Worm (Caenorhabditis elegans): ENCODE measurements around the gene ints-6.

ints-6 gene

DNA sequence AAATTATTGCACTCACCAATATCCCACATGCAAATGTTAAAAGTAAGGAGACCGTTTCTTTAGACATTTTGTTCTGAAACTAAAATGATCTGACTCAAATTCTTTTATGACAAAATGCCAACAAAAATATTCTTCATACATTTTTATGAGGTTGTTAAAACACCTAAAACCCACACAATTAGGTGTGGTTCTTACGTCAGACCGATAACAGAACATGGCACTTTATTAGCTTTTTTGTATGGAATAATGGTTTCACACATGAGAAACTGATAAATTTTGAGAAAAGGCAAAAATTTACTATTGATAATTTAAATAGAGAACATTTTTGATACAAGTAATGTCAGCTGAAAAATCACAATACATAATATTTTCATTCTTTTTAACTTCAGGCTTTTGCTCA lies 38.0 kb upstream of the ints-6 start, which contains the start of gene C49C8.5:
Gene C49C8.5, minus strand, starts transcription at position 73 of the 400 bp plus-strand sequence.
- TF ChIP-seq hlh-15 (tag; optimal IDR thresholded peaks at IDR 0.05): no peak

DNA sequence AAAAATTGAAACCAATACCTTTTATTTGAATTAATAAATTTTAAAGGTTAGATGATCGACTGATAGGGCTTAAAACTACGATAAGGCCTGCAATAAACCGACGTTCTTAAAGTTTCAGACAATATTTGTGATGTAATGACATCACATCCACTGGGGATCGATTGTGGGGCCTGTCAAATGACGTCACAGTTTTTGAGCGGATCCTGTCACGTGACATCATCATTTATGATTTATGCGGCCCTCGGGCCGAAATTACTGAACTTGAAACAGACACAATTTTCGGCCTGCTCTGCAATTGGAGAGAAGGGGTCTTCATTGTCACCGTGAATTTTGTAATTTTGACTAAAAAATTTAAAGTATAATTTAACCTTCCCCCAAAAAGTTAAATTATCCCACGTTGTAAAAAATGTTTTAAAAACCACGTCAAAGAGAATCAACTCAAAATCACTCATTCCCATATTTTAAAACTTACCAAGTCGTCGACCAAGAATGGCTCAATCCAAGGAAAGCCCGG lies 37.4 kb upstream of the ints-6 start, which contains the start of gene C49C8.1:
Gene C49C8.1, plus strand, starts transcription at position 464 of the 514 bp plus-strand sequence.
- TF ChIP-seq hlh-30 (tag; optimal IDR thresholded peaks at IDR 0.05; ENCODE audit: insufficient read depth) (peak; percentile 6), unc-42 (tag; optimal IDR thresholded peaks at IDR 0.05) (no peak), unc-55 (GFP tag; optimal IDR thresholded peaks at IDR 0.05) (no peak), madf-2 (tag; optimal IDR thresholded peaks at IDR 0.05) (no peak), lim-6 (tag; optimal IDR thresholded peaks at IDR 0.05) (no peak)

DNA sequence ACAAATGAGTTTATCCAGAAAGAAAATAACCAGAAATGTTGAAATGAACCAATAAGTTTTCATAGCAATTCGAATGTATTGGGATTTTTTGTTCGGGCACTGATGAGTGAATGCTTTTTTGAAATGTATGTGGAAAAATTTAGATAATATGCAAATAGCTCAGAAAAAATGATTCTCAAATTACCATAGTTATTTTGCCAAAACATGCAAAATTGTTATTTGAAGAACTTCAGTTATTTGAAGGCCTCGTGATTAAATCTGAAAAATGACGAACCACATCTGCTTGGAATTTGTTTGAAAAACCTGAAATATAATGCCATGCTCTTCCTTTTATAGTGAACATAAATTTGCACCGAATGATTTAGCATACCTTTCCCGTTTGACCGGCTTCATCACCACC lies 33.4 kb upstream of the ints-6 start, which contains the start of gene C49C8.6:
Gene C49C8.6, minus strand, starts transcription at position 101 of the 400 bp plus-strand sequence.
- no peak for TF ChIP-seq ceh-30 (tag; optimal IDR thresholded peaks at IDR 0.05)
- TF ChIP-seq ceh-18 (tag; optimal IDR thresholded peaks at IDR 0.05): no peak
- no peak for TF ChIP-seq ceh-14 (tag; optimal IDR thresholded peaks at IDR 0.05)
- no peak for TF ChIP-seq syd-9 (tag; optimal IDR thresholded peaks at IDR 0.05)
- no peak for TF ChIP-seq tbx-7 (tag; optimal IDR thresholded peaks at IDR 0.05)
- TF ChIP-seq pqm-1 (tag; optimal IDR thresholded peaks at IDR 0.05): no peak
- no peak for TF ChIP-seq ztf-16 (tag; optimal IDR thresholded peaks at IDR 0.05)
- no peak for TF ChIP-seq C38D4.7 (GFP tag; optimal IDR thresholded peaks at IDR 0.05)
- no peak for TF ChIP-seq pag-3 (tag; optimal IDR thresholded peaks at IDR 0.05; ENCODE audit: borderline replicate concordance)
- TF ChIP-seq fkh-6 (tag; optimal IDR thresholded peaks at IDR 0.05): no peak
- no peak for TF ChIP-seq fax-1 (tag; optimal IDR thresholded peaks at IDR 0.05)
- TF ChIP-seq lin-11 (tag; optimal IDR thresholded peaks at IDR 0.05): no peak
- no peak for TF ChIP-seq ceh-2 (tag; optimal IDR thresholded peaks at IDR 0.05)
- no peak for TF ChIP-seq hlh-15 (tag; optimal IDR thresholded peaks at IDR 0.05)
- no peak for TF ChIP-seq pha-2 (tag; optimal IDR thresholded peaks at IDR 0.05)
- TF ChIP-seq rnt-1 (tag; optimal IDR thresholded peaks at IDR 0.05): no peak
- TF ChIP-seq odd-2 (tag; optimal IDR thresholded peaks at IDR 0.05): no peak
- TF ChIP-seq K02D7.2 (tag; optimal IDR thresholded peaks at IDR 0.05): no peak
- TF ChIP-seq zip-5 (tag; optimal IDR thresholded peaks at IDR 0.05): no peak
- TF ChIP-seq hlh-8 (tag; optimal IDR thresholded peaks at IDR 0.05): no peak

ce11 chrIV:8665778-8666177 lies 25.8 kb upstream of the ints-6 start:
- TF ChIP-seq ceh-48 (tag; optimal IDR thresholded peaks at IDR 0.05): no peak
- no peak for TF ChIP-seq hlh-6 (tag; optimal IDR thresholded peaks at IDR 0.05)
- no peak for TF ChIP-seq zip-5 (tag; optimal IDR thresholded peaks at IDR 0.05)
- no peak for TF ChIP-seq ceh-22 (tag; optimal IDR thresholded peaks at IDR 0.05)
- TF ChIP-seq ama-1 (optimal IDR thresholded peaks at IDR 0.05): no peak
- no peak for TF ChIP-seq pat-9 (tag; optimal IDR thresholded peaks at IDR 0.05)
- TF ChIP-seq rnt-1 (tag; optimal IDR thresholded peaks at IDR 0.05): no peak
- no peak for TF ChIP-seq ceh-34 (tag; optimal IDR thresholded peaks at IDR 0.05)
- TF ChIP-seq ceh-31 (tag; optimal IDR thresholded peaks at IDR 0.05): no peak
- TF ChIP-seq lim-6 (tag; optimal IDR thresholded peaks at IDR 0.05): no peak
- TF ChIP-seq syd-9 (tag; optimal IDR thresholded peaks at IDR 0.05): no peak
- TF ChIP-seq unc-42 (tag; optimal IDR thresholded peaks at IDR 0.05): no peak
- no peak for TF ChIP-seq hlh-15 (tag; optimal IDR thresholded peaks at IDR 0.05)
- TF ChIP-seq fkh-6 (tag; optimal IDR thresholded peaks at IDR 0.05): no peak
- TF ChIP-seq pqm-1 (tag; optimal IDR thresholded peaks at IDR 0.05): no peak
- TF ChIP-seq gmeb-2 (tag; optimal IDR thresholded peaks at IDR 0.05): no peak
- no peak for TF ChIP-seq fkh-10 (GFP tag; optimal IDR thresholded peaks at IDR 0.05)
- no peak for TF ChIP-seq lin-11 (tag; optimal IDR thresholded peaks at IDR 0.05)
- TF ChIP-seq elt-2 (tag; optimal IDR thresholded peaks at IDR 0.05): no peak

ce11 chrIV:8668635-8669034 lies 22.9 kb upstream of the ints-6 start, which contains the start of gene cdh-5:
Gene cdh-5 (plus strand): TSS chrIV:8668935.
- no peak for TF ChIP-seq ceh-31 (tag; optimal IDR thresholded peaks at IDR 0.05)
- TF ChIP-seq syd-9 (tag; optimal IDR thresholded peaks at IDR 0.05): no peak
- no peak for TF ChIP-seq pag-3 (tag; optimal IDR thresholded peaks at IDR 0.05; ENCODE audit: borderline replicate concordance)
- TF ChIP-seq pqm-1 (tag; optimal IDR thresholded peaks at IDR 0.05): no peak
- no peak for TF ChIP-seq ceh-19 (GFP tag; optimal IDR thresholded peaks at IDR 0.05)
- TF ChIP-seq zip-5 (tag; optimal IDR thresholded peaks at IDR 0.05): no peak
- no peak for TF ChIP-seq unc-3 (GFP tag; conservative IDR thresholded peaks at IDR 0.05)
- TF ChIP-seq unc-3 (tag; optimal IDR thresholded peaks at IDR 0.05): no peak
- TF ChIP-seq lin-11 (tag; optimal IDR thresholded peaks at IDR 0.05): no peak
- no peak for TF ChIP-seq dmd-4 (tag; optimal IDR thresholded peaks at IDR 0.05; ENCODE audit: borderline replicate concordance)
- no peak for TF ChIP-seq pat-9 (tag; optimal IDR thresholded peaks at IDR 0.05)
- TF ChIP-seq hlh-8 (tag; optimal IDR thresholded peaks at IDR 0.05): no peak
- no peak for TF ChIP-seq K09A11.1 (tag; optimal IDR thresholded peaks at IDR 0.05; ENCODE audit: insufficient read depth)

All from whole organism, late embryonic.